Worm (Caenorhabditis elegans) whole organism, L2 larva: ENCODE results near the gene lido-11.

Experiments used
- F13H6.1 ChIP-seq: sonication (generic microtip); optimal IDR thresholded peaks from 2 replicates; lab custom pipeline; 2016; ENCODE audit warnings: missing genetic modification characterization, missing compliant biosample characterization
- R02D3.7 ChIP-seq: fragments of 150-350 bp; optimal IDR thresholded peaks from 2 replicates; lab custom pipeline; 2014; ENCODE audit warnings: missing biosample characterization, missing genetic modification characterization
- Y55F3AM.14 ChIP-seq: fragments of 200-800 bp; sonication (Bioruptor generic); optimal IDR thresholded peaks from 2 replicates; lab custom pipeline; 2018; ENCODE audit warnings: mild to moderate bottlenecking, missing genetic modification characterization, missing compliant biosample characterization
- ZK546.5 ChIP-seq: sonication (generic microtip); optimal IDR thresholded peaks from 2 replicates; lab custom pipeline; 2017; ENCODE audit warnings: missing biosample characterization, missing genetic modification characterization
- alr-1 ChIP-seq: fragments of 150-350 bp; optimal IDR thresholded peaks from 2 replicates; lab custom pipeline; 2014; ENCODE audit warnings: missing biosample characterization, missing genetic modification characterization
- aly-2 ChIP-seq: fragments of 150-350 bp; optimal IDR thresholded peaks from 2 replicates; lab custom pipeline; 2014; ENCODE audit warnings: missing biosample characterization, missing genetic modification characterization
- ama-1 ChIP-seq: fragments of 150-350 bp; optimal IDR thresholded peaks from 2 replicates; lab custom pipeline; 2018; ENCODE audit warnings: inconsistent platforms
- blmp-1 ChIP-seq: sonication (generic microtip); optimal IDR thresholded peaks from 2 replicates; lab custom pipeline; 2017; ENCODE audit warnings: missing genetic modification characterization, mild to moderate bottlenecking, missing compliant biosample characterization, antibody characterized with exemption, moderate library complexity; ENCODE audit not compliant: insufficient read depth
- ceh-82 ChIP-seq: fragments of 150-350 bp; optimal IDR thresholded peaks from 2 replicates; lab custom pipeline; 2014; ENCODE audit warnings: missing biosample characterization, missing genetic modification characterization
- egl-27 ChIP-seq: sonication (generic microtip); optimal IDR thresholded peaks from 3 replicates; lab custom pipeline; 2017; ENCODE audit warnings: missing biosample characterization, missing genetic modification reagents, missing genetic modification characterization
- gmeb-1 ChIP-seq: fragments of 150-350 bp; optimal IDR thresholded peaks from 2 replicates; lab custom pipeline; 2014; ENCODE audit warnings: missing biosample characterization, missing genetic modification characterization
- lin-11 ChIP-seq: fragments of 150-350 bp; sonication (generic microtip); optimal IDR thresholded peaks from 2 replicates; lab custom pipeline; 2014; ENCODE audit warnings: missing biosample characterization, missing genetic modification characterization, inconsistent platforms, mixed read lengths
- lin-13 ChIP-seq: fragments of 150-350 bp; optimal IDR thresholded peaks from 2 replicates; lab custom pipeline; 2014; ENCODE audit warnings: missing biosample characterization, missing genetic modification reagents, missing genetic modification characterization
- lin-39 ChIP-seq: fragments of 150-350 bp; optimal IDR thresholded peaks from 2 replicates; lab custom pipeline; 2014; ENCODE audit warnings: missing biosample characterization, missing genetic modification reagents, missing genetic modification characterization
- lsy-2 ChIP-seq, 2 experiments: fragments of 150-350 bp in 1 of 2; sonication (generic microtip) in 1 of 2; optimal IDR thresholded peaks; 2 replicates each; lab custom pipeline; 2014 to 2017; ENCODE audit warnings: missing biosample characterization in 2 of 2, missing genetic modification characterization in 2 of 2
- mab-5 ChIP-seq: fragments of 150-350 bp; optimal IDR thresholded peaks from 2 replicates; lab custom pipeline; 2014; ENCODE audit warnings: missing biosample characterization, missing genetic modification characterization
- mbf-1 ChIP-seq: sonication (generic microtip); optimal IDR thresholded peaks from 2 replicates; lab custom pipeline; 2017; ENCODE audit warnings: missing biosample characterization, missing genetic modification characterization
- nhr-10 ChIP-seq: sonication (generic microtip); optimal IDR thresholded peaks from 2 replicates; lab custom pipeline; 2017; ENCODE audit warnings: missing biosample characterization, missing genetic modification characterization
- nhr-11 ChIP-seq: fragments of 150-350 bp; optimal IDR thresholded peaks from 2 replicates; lab custom pipeline; 2014; ENCODE audit warnings: missing biosample characterization, missing genetic modification characterization
- nhr-12 ChIP-seq: fragments of 150-350 bp; optimal IDR thresholded peaks from 2 replicates; lab custom pipeline; 2014; ENCODE audit warnings: missing biosample characterization, missing genetic modification characterization
- nhr-129 ChIP-seq: fragments of 150-350 bp; optimal IDR thresholded peaks from 2 replicates; lab custom pipeline; 2014; ENCODE audit warnings: missing biosample characterization, missing genetic modification characterization
- nhr-21 ChIP-seq: fragments of 150-350 bp; optimal IDR thresholded peaks from 2 replicates; lab custom pipeline; 2014; ENCODE audit warnings: missing biosample characterization, missing genetic modification characterization
- nhr-23 ChIP-seq: fragments of 150-350 bp; optimal IDR thresholded peaks from 2 replicates; lab custom pipeline; 2014; ENCODE audit warnings: missing biosample characterization, missing genetic modification reagents, missing genetic modification characterization
- nhr-25 ChIP-seq: fragments of 150-350 bp; sonication (generic microtip); optimal IDR thresholded peaks from 3 replicates; lab custom pipeline; 2014; ENCODE audit warnings: missing biosample characterization, missing genetic modification characterization
- nhr-77 ChIP-seq: fragments of 150-350 bp; optimal IDR thresholded peaks from 2 replicates; lab custom pipeline; 2014; ENCODE audit warnings: missing biosample characterization, missing genetic modification characterization
- peb-1 ChIP-seq: fragments of 150-350 bp; optimal IDR thresholded peaks from 2 replicates; lab custom pipeline; 2014; ENCODE audit warnings: missing biosample characterization, missing genetic modification characterization
- sem-4 ChIP-seq: fragments of 150-350 bp; optimal IDR thresholded peaks from 2 replicates; lab custom pipeline; 2014; ENCODE audit warnings: missing biosample characterization, missing genetic modification reagents, missing genetic modification characterization
- skn-1 ChIP-seq: sonication (generic microtip); optimal IDR thresholded peaks from 2 replicates; lab custom pipeline; 2017; ENCODE audit warnings: missing biosample characterization, missing genetic modification characterization
- sma-3 ChIP-seq: sonication (generic microtip); optimal IDR thresholded peaks from 2 replicates; lab custom pipeline; 2016; ENCODE audit warnings: missing genetic modification reagents, missing genetic modification characterization, missing compliant biosample characterization
- sma-9 ChIP-seq, 2 experiments: fragments of 150-350 bp in 1 of 2; sonication (generic microtip) in 1 of 2; optimal IDR thresholded peaks; 2 replicates each; lab custom pipeline; 2014 to 2016; ENCODE audit warnings: missing genetic modification characterization in 2 of 2, mild to moderate bottlenecking in 1 of 2, missing biosample characterization in 1 of 2, missing compliant biosample characterization in 1 of 2, missing genetic modification reagents in 1 of 2, moderate library complexity in 1 of 2
- snpc-4 ChIP-seq: fragments of 150-350 bp; optimal IDR thresholded peaks from 2 replicates; lab custom pipeline; 2014; ENCODE audit warnings: missing biosample characterization, missing genetic modification characterization
- unc-55 ChIP-seq: fragments of 150-350 bp; sonication (generic microtip); optimal IDR thresholded peaks from 3 replicates; lab custom pipeline; 2014; ENCODE audit warnings: missing biosample characterization, missing genetic modification reagents, missing genetic modification characterization
- zag-1 ChIP-seq: fragments of 150-350 bp; optimal IDR thresholded peaks from 2 replicates; lab custom pipeline; 2014; ENCODE audit warnings: missing biosample characterization, missing genetic modification characterization
- ztf-1 ChIP-seq: fragments of 200-800 bp; sonication (Bioruptor generic); conservative IDR thresholded peaks from 2 replicates; pipeline ENCODE4 v1.3.6; 2022; ENCODE audit warnings: missing genetic modification characterization, missing compliant biosample characterization
- ztf-11 ChIP-seq: sonication (generic microtip); optimal IDR thresholded peaks from 2 replicates; lab custom pipeline; 2017; ENCODE audit warnings: missing biosample characterization, missing genetic modification characterization

Gene lido-11

DNA sequence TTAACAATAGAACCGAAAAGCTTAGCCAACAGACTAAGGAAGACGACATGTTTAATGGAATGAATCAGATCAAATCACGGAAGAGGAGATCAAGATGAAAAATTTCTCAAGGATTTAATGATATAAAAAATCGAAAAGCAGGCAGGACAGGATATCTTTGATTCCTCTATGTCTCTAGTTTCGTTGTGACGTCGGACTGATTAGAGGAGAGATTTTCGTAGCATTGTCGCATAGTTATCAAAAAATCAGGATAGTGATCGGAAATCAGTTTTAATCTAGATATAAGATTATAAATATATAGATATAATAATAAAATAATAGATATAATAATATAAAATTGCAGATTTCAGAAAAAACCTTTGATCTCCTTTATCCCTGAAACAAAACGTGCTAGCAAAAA, 39.6 kb downstream of the lido-11 start, which contains the start of gene B0454.8:
TSS of gene B0454.8 (minus strand) at position 101 of the 400 bp plus-strand sequence.
- TF ChIP-seq blmp-1 (tag; lab: Kevin White, UChicago): no peak
- no peak for TF ChIP-seq aly-2 (tag; lab: Kevin White, UChicago)
- TF ChIP-seq Y55F3AM.14 (GFP tag; lab: Kevin White, UChicago): no peak
- TF ChIP-seq lin-11 (tag; lab: Kevin White, UChicago): no peak
- no peak for TF ChIP-seq nhr-23 (tag; lab: Kevin White, UChicago)
- TF ChIP-seq skn-1 (tag; lab: Kevin White, UChicago): no peak
- TF ChIP-seq nhr-10 (tag; lab: Kevin White, UChicago): no peak
- TF ChIP-seq nhr-12: no peak
- TF ChIP-seq ztf-1 (GFP tag; lab: Robert Waterston, UW): no peak
- no peak for TF ChIP-seq nhr-77 (tag; lab: Kevin White, UChicago)
- TF ChIP-seq nhr-11: no peak
- no peak for TF ChIP-seq sma-9 (GFP tag; optimal IDR thresholded peaks at IDR 0.05; lab: Kevin White, UChicago)
- no peak for TF ChIP-seq sma-9 (tag; optimal IDR thresholded peaks at IDR 0.05; lab: Kevin White, UChicago)

DNA sequence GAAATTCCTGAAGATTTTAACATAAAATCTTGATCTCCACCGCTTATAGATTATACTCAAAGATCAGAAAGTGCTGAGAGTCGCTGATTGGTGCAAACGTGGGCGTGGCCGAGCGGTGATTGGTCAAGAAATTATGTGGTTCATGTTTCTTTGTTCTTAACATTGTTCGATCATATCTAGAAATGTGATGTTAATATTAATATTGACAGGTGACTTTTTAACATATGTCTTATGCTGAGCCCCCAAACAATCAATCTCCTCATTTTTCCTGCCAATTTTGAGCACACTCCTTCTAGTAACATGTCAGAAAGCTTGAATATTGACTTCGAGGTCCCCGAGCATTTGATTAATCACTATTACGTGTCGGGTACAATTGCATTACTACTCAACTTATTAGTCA, 40.3 kb downstream of the lido-11 start, which contains the start of gene sri-29:
TSS of gene sri-29 (plus strand) at position 301 of the 400 bp plus-strand sequence.
- TF ChIP-seq ceh-82: no peak
- TF ChIP-seq ztf-1 (GFP tag; lab: Robert Waterston, UW): no peak
- TF ChIP-seq nhr-129 (tag; lab: Kevin White, UChicago): no peak
- TF ChIP-seq, all 48 proteins: peak for 0

ce11 chrII:3045422-3045821, 41.7 kb downstream of the lido-11 start:
- TF ChIP-seq lin-11 (tag; lab: Kevin White, UChicago) (no peak), nhr-23 (tag; lab: Kevin White, UChicago) (no peak), Y55F3AM.14 (GFP tag; lab: Kevin White, UChicago) (no peak), ztf-11 (no peak), nhr-10 (tag; lab: Kevin White, UChicago) (no peak), zag-1 (tag; lab: Kevin White, UChicago) (no peak), gmeb-1 (tag; lab: Kevin White, UChicago) (no peak), snpc-4 (tag; lab: Kevin White, UChicago) (no peak)

ce11 chrII:3045875-3046274, 42.1 kb downstream of the lido-11 start, which contains the start of gene sri-30:
Gene sri-30, plus strand, starts transcription at chrII:3046175.
- TF ChIP-seq lsy-2 (tag; optimal IDR thresholded peaks at IDR 0.05; lab: Kevin White, UChicago): no peak
- TF ChIP-seq zag-1 (tag; lab: Kevin White, UChicago): no peak
- TF ChIP-seq F13H6.1 (tag; lab: Kevin White, UChicago): no peak
- TF ChIP-seq nhr-25 (tag; lab: Kevin White, UChicago): no peak
- TF ChIP-seq unc-55 (GFP tag; lab: Kevin White, UChicago): no peak
- TF ChIP-seq ama-1: no peak
- no peak for TF ChIP-seq snpc-4 (tag; lab: Kevin White, UChicago)
- no peak for TF ChIP-seq sma-3 (GFP tag; lab: Kevin White, UChicago)
- TF ChIP-seq mbf-1 (tag; lab: Kevin White, UChicago): no peak
- TF ChIP-seq peb-1 (tag; lab: Kevin White, UChicago): no peak
- no peak for TF ChIP-seq lin-39
- no peak for TF ChIP-seq ZK546.5 (tag; lab: Kevin White, UChicago)
- TF ChIP-seq nhr-21 (tag; lab: Kevin White, UChicago): no peak
- TF ChIP-seq mab-5 (tag; lab: Kevin White, UChicago): no peak
- TF ChIP-seq egl-27 (tag; lab: Kevin White, UChicago): no peak
- TF ChIP-seq, all 48 proteins: peak for 0

DNA sequence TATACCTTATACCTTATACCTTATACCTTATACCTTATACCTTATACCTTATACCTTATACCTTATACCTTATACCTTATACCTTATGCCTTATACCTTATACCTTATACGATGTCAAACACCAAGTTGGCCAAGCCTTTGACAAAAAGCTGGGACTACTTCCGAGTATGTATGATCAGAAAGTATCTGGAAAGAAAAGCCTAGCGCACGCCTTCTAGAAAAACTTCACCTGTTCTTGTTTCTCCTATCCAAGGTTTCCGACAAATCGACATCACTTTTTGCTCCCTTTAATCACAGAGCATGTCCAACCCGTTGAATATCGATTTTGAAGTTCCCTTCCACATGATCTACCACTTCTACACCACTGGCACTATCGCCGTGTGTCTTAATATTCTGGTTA, 44.6 kb downstream of the lido-11 start, which contains the start of gene sri-28:
TSS of gene sri-28 (plus strand) at position 301 of the 400 bp plus-strand sequence.
- TF ChIP-seq alr-1 (tag; lab: Kevin White, UChicago) (no peak), R02D3.7 (tag; lab: Kevin White, UChicago) (no peak), aly-2 (tag; lab: Kevin White, UChicago) (no peak), lsy-2 (tag; optimal IDR thresholded peaks at IDR 0.05; lab: Kevin White, UChicago) (no peak), ZK546.5 (tag; lab: Kevin White, UChicago) (no peak), sem-4 (tag; lab: Kevin White, UChicago) (no peak), nhr-11 (no peak), nhr-10 (tag; lab: Kevin White, UChicago) (no peak), mbf-1 (tag; lab: Kevin White, UChicago) (no peak), lin-13 (GFP tag; lab: Kevin White, UChicago) (no peak), ztf-11 (no peak), ama-1 (no peak)
